Worm (Caenorhabditis elegans) whole organism, L2 larva: ENCODE results near the gene end-1.

Source experiments
- ZK546.5 ChIP-seq: sonication (generic microtip); optimal IDR thresholded peaks from 2 replicates; lab custom pipeline; 2017; ENCODE audit warnings: missing biosample characterization, missing genetic modification characterization
- alr-1 ChIP-seq: fragments of 150-350 bp; optimal IDR thresholded peaks from 2 replicates; lab custom pipeline; 2014; ENCODE audit warnings: missing biosample characterization, missing genetic modification characterization
- ama-1 ChIP-seq: fragments of 150-350 bp; optimal IDR thresholded peaks from 2 replicates; lab custom pipeline; 2018; ENCODE audit warnings: inconsistent platforms
- lin-13 ChIP-seq: fragments of 150-350 bp; optimal IDR thresholded peaks from 2 replicates; lab custom pipeline; 2014; ENCODE audit warnings: missing biosample characterization, missing genetic modification reagents, missing genetic modification characterization

ce11 chrV:14002402-14002801, 17.5 kb downstream of the end-1 start:
- TF ChIP-seq lin-13 (GFP tag; lab: Kevin White, UChicago) (no peak), ama-1 (lab: Kevin White, UChicago) (no peak), ZK546.5 (tag; lab: Kevin White, UChicago) (no peak), alr-1 (tag; lab: Kevin White, UChicago) (no peak)
